Worm (Caenorhabditis elegans) whole organism, L1 larva: ENCODE results near the gene F52H2.5.
A peak's percentile ranks its signal among the peaks of the same experiment; 100 is the strongest.

Experiments
- Y116A8C.19 ChIP-seq: sonication (generic microtip); optimal IDR thresholded peaks from 2 replicates; lab custom pipeline; 2016; ENCODE audit warnings: missing compliant biosample characterization, missing genetic modification characterization, borderline replicate concordance
- aly-2 ChIP-seq: fragments of 150-350 bp; optimal IDR thresholded peaks from 2 replicates; lab custom pipeline; 2014; ENCODE audit warnings: missing biosample characterization, missing genetic modification characterization
- blmp-1 ChIP-seq: fragments of 150-350 bp; optimal IDR thresholded peaks from 2 replicates; lab custom pipeline; 2014; ENCODE audit warnings: missing biosample characterization, missing genetic modification characterization
- ceh-63 ChIP-seq: fragments of 200-800 bp; sonication (Bioruptor generic); optimal IDR thresholded peaks from 2 replicates; lab custom pipeline; 2018; ENCODE audit warnings: mild to moderate bottlenecking, missing genetic modification characterization, missing compliant biosample characterization
- ceh-82 ChIP-seq, 3 experiments: fragments of 150-350 bp in 1 of 3; sonication (generic microtip) in 2 of 3; optimal IDR thresholded peaks; 2 replicates each; lab custom pipeline; 2014 to 2017; ENCODE audit warnings: missing biosample characterization in 3 of 3, missing genetic modification characterization in 3 of 3
- dpl-1 ChIP-seq, 3 experiments: fragments of 150-350 bp in 2 of 3; sonication (generic microtip) in 1 of 3; optimal IDR thresholded peaks; 2 replicates each; lab custom pipeline; 2014 to 2017; ENCODE audit warnings: missing biosample characterization in 3 of 3, missing genetic modification characterization in 3 of 3, missing genetic modification reagents in 3 of 3
- elt-2 ChIP-seq: sonication (generic microtip); optimal IDR thresholded peaks from 2 replicates; lab custom pipeline; 2016; ENCODE audit warnings: missing genetic modification characterization, mild to moderate bottlenecking, inconsistent platforms, missing compliant biosample characterization, missing genetic modification reagents
- elt-3 ChIP-seq, 6 experiments: fragments of 150-350 bp in 1 of 6; sonication (generic microtip); optimal IDR thresholded peaks; 2 replicates each; lab custom pipeline; 2017 to 2018; ENCODE audit warnings: missing biosample characterization in 6 of 6, missing genetic modification characterization in 6 of 6, inconsistent platforms in 1 of 6
- fkh-4 ChIP-seq: sonication (generic microtip); optimal IDR thresholded peaks from 2 replicates; lab custom pipeline; 2016; ENCODE audit warnings: missing compliant biosample characterization, missing genetic modification characterization, borderline replicate concordance
- fos-1 ChIP-seq: fragments of 150-350 bp; optimal IDR thresholded peaks from 2 replicates; lab custom pipeline; 2014; ENCODE audit warnings: missing biosample characterization, missing genetic modification characterization
- hlh-17 ChIP-seq: fragments of 200-800 bp; sonication (Bioruptor generic); optimal IDR thresholded peaks from 2 replicates; lab custom pipeline; 2018; ENCODE audit warnings: missing genetic modification characterization, mild to moderate bottlenecking, missing compliant biosample characterization, moderate library complexity, borderline replicate concordance
- hlh-4 ChIP-seq: sonication (generic microtip); optimal IDR thresholded peaks from 2 replicates; lab custom pipeline; 2016; ENCODE audit warnings: mild to moderate bottlenecking, missing genetic modification characterization, missing compliant biosample characterization
- irx-1 ChIP-seq: sonication (generic microtip); optimal IDR thresholded peaks from 2 replicates; lab custom pipeline; 2016; ENCODE audit warnings: missing genetic modification characterization, missing compliant biosample characterization
- jun-1 ChIP-seq: fragments of 150-350 bp; optimal IDR thresholded peaks from 2 replicates; lab custom pipeline; 2014; ENCODE audit warnings: missing biosample characterization, missing genetic modification reagents, missing genetic modification characterization
- lin-13 ChIP-seq: fragments of 150-350 bp; optimal IDR thresholded peaks from 2 replicates; lab custom pipeline; 2014; ENCODE audit warnings: missing biosample characterization, missing genetic modification reagents, missing genetic modification characterization
- lin-14 ChIP-seq: fragments of 200-800 bp; sonication (Bioruptor generic); optimal IDR thresholded peaks from 2 replicates; lab custom pipeline; 2018; ENCODE audit warnings: mild to moderate bottlenecking, missing genetic modification characterization, moderate library complexity, missing compliant biosample characterization
- lin-15B ChIP-seq: fragments of 150-350 bp; sonication (generic microtip); optimal IDR thresholded peaks from 3 replicates; lab custom pipeline; 2014; ENCODE audit warnings: missing biosample characterization, missing genetic modification characterization
- lin-35 ChIP-seq, 2 experiments: fragments of 150-350 bp; optimal IDR thresholded peaks; 2 replicates each; lab custom pipeline; 2014; ENCODE audit warnings: missing biosample characterization in 2 of 2, missing genetic modification characterization in 2 of 2, missing genetic modification reagents in 2 of 2
- mdl-1 ChIP-seq, 2 experiments: fragments of 150-350 bp; optimal IDR thresholded peaks; 2 replicates each; lab custom pipeline; 2014 to 2017; ENCODE audit warnings: missing biosample characterization in 2 of 2, missing genetic modification characterization in 2 of 2, inconsistent platforms in 1 of 2
- mep-1 ChIP-seq: fragments of 150-350 bp; optimal IDR thresholded peaks from 2 replicates; lab custom pipeline; 2014; ENCODE audit warnings: missing biosample characterization, missing genetic modification characterization
- nhr-19 ChIP-seq: fragments of 200-800 bp; sonication (Bioruptor generic); conservative IDR thresholded peaks from 2 replicates; pipeline ENCODE4 v1.3.6; 2022; ENCODE audit warnings: missing genetic modification characterization, missing compliant biosample characterization
- nhr-20 ChIP-seq: sonication (generic microtip); optimal IDR thresholded peaks from 2 replicates; lab custom pipeline; 2016; ENCODE audit warnings: mild to moderate bottlenecking, missing genetic modification characterization, missing compliant biosample characterization
- nhr-47 ChIP-seq: sonication (generic microtip); optimal IDR thresholded peaks from 2 replicates; lab custom pipeline; 2016; ENCODE audit warnings: mild to moderate bottlenecking, missing genetic modification characterization, moderate library complexity, missing compliant biosample characterization
- nhr-71 ChIP-seq: sonication (generic microtip); optimal IDR thresholded peaks from 2 replicates; lab custom pipeline; 2016; ENCODE audit warnings: mild to moderate bottlenecking, missing genetic modification characterization, moderate library complexity, missing compliant biosample characterization
- nhr-76 ChIP-seq: sonication (generic microtip); optimal IDR thresholded peaks from 2 replicates; lab custom pipeline; 2017; ENCODE audit warnings: missing biosample characterization, missing genetic modification characterization
- nhr-85 ChIP-seq: sonication (generic microtip); peaks from one replicate; lab custom pipeline; 2016; ENCODE audit warnings: missing genetic modification characterization, inconsistent platforms, missing compliant biosample characterization
- nhr-90 ChIP-seq: sonication (generic microtip); optimal IDR thresholded peaks from 2 replicates; lab custom pipeline; 2016; ENCODE audit warnings: mild to moderate bottlenecking, missing genetic modification characterization, missing compliant biosample characterization; ENCODE audit not compliant: poor library complexity
- pag-3 ChIP-seq: sonication (generic microtip); optimal IDR thresholded peaks from 2 replicates; lab custom pipeline; 2017; ENCODE audit warnings: missing genetic modification characterization, mild to moderate bottlenecking, missing compliant biosample characterization, antibody characterized with exemption, borderline replicate concordance; ENCODE audit not compliant: insufficient read depth
- pqm-1 ChIP-seq: sonication (generic microtip); optimal IDR thresholded peaks from 3 replicates; lab custom pipeline; 2017; ENCODE audit warnings: missing biosample characterization, missing genetic modification characterization
- skn-1 ChIP-seq: fragments of 150-350 bp; optimal IDR thresholded peaks from 2 replicates; lab custom pipeline; 2014; ENCODE audit warnings: missing biosample characterization, missing genetic modification characterization
- snu-23 ChIP-seq: sonication (generic microtip); optimal IDR thresholded peaks from 2 replicates; lab custom pipeline; 2016; ENCODE audit warnings: missing genetic modification characterization, missing compliant biosample characterization
- tlp-1 ChIP-seq: fragments of 150-350 bp; optimal IDR thresholded peaks from 2 replicates; lab custom pipeline; 2014; ENCODE audit warnings: missing biosample characterization, missing genetic modification characterization
- unc-130 ChIP-seq: fragments of 150-350 bp; optimal IDR thresholded peaks from 2 replicates; lab custom pipeline; 2017; ENCODE audit warnings: missing biosample characterization, missing genetic modification characterization, inconsistent platforms
- zag-1 ChIP-seq: fragments of 150-350 bp; optimal IDR thresholded peaks from 2 replicates; lab custom pipeline; 2014; ENCODE audit warnings: missing biosample characterization, missing genetic modification characterization
- ztf-11 ChIP-seq, 2 experiments: sonication (generic microtip); optimal IDR thresholded peaks; 2 replicates each; lab custom pipeline; 2016 to 2017; ENCODE audit warnings: missing genetic modification characterization in 2 of 2, missing biosample characterization in 1 of 2, missing compliant biosample characterization in 1 of 2

Gene F52H2.5

ce11 chrX:2572646-2573149, 12.8 kb upstream of the F52H2.5 start, which contains the start of the genes ccd-5 and F52H2.1 (continued):
- TF ChIP-seq skn-1 (peak; percentile 78), ceh-82 (tag; optimal IDR thresholded peaks at IDR 0.05; lab: Kevin White, UChicago) (peak in 1 of 3 experiments; percentile 53)

ce11 chrX:2569040-2569439, 9.2 kb upstream of the F52H2.5 start:
- TF ChIP-seq nhr-20 (tag; lab: Kevin White, UChicago): peak; percentile 62
- TF ChIP-seq tlp-1 (tag; lab: Kevin White, UChicago): no peak
- TF ChIP-seq fkh-4: no peak
- no peak for TF ChIP-seq aly-2
- peak; percentile 15 for TF ChIP-seq snu-23
- peak; percentile 60 for TF ChIP-seq lin-14 (GFP tag; lab: Kevin White, UChicago)
- no peak for TF ChIP-seq nhr-76 (tag; lab: Kevin White, UChicago)
- no peak for TF ChIP-seq dpl-1 (GFP tag; optimal IDR thresholded peaks at IDR 0.05; lab: Kevin White, UChicago)
- peak; percentile 18 for TF ChIP-seq nhr-90 (tag; lab: Kevin White, UChicago)
- TF ChIP-seq pqm-1 (tag; lab: Kevin White, UChicago): peak; percentile 42
- peak; percentile 14 for TF ChIP-seq unc-130 (tag; lab: Kevin White, UChicago)
- peak in 1 of 2 experiments; percentile 30 for TF ChIP-seq lin-35 (GFP tag; optimal IDR thresholded peaks at IDR 0.05; lab: Kevin White, UChicago)
- TF ChIP-seq elt-2 (tag; lab: Kevin White, UChicago): peak; percentile 91
- peak; percentile 35 for TF ChIP-seq nhr-71 (tag; lab: Kevin White, UChicago)
- TF ChIP-seq lin-15B (tag; lab: Kevin White, UChicago): no peak
- peak; percentile 48 for TF ChIP-seq nhr-85 (tag; lab: Kevin White, UChicago)
- TF ChIP-seq nhr-47 (tag; lab: Kevin White, UChicago): no peak
- no peak for TF ChIP-seq hlh-4 (tag; lab: Kevin White, UChicago)
- TF ChIP-seq hlh-17 (GFP tag; lab: Kevin White, UChicago): no peak

DNA sequence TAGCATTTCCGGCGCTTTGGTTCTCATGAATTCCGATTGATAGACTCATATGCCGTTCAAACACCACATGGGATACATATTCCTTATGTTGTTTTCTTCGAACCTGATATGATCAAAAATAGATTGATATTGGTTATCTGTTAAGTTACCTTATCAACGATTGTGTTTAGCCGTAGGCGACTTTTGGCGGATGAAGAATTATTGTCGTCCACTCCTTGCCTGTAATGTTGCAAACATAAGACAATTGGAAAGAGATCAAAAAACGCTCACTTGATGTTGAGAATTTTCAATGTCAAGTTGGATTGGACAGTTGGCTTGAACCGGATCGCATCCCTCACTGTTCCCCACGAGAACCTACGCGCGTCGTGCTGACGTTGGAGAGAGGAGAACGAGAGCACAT, 7.9 kb upstream of the F52H2.5 start:
- TF ChIP-seq fos-1 (no peak), nhr-90 (tag; lab: Kevin White, UChicago) (no peak), snu-23 (peak; percentile 30), ceh-82 (tag; optimal IDR thresholded peaks at IDR 0.05; lab: Kevin White, UChicago) (no peak), Y116A8C.19 (tag; lab: Kevin White, UChicago) (no peak), lin-14 (GFP tag; lab: Kevin White, UChicago) (peak; percentile 63), nhr-20 (tag; lab: Kevin White, UChicago) (peak; percentile 26), nhr-71 (tag; lab: Kevin White, UChicago) (peak; percentile 25), pag-3 (no peak), nhr-85 (tag; lab: Kevin White, UChicago) (no peak), blmp-1 (tag; lab: Kevin White, UChicago) (peak; percentile 28), lin-13 (no peak), ceh-63 (GFP tag; lab: Kevin White, UChicago) (no peak), fkh-4 (no peak), ztf-11 (tag; optimal IDR thresholded peaks at IDR 0.05; lab: Kevin White, UChicago) (no peak), mep-1 (tag; lab: Kevin White, UChicago) (peak; percentile 19), zag-1 (tag; lab: Kevin White, UChicago) (no peak), skn-1 (no peak), elt-3 (tag; optimal IDR thresholded peaks at IDR 0.05; lab: Kevin White, UChicago) (peak in 5 of 6 experiments; percentile 62 to 93 (median 68)), nhr-19 (GFP tag; lab: Robert Waterston, UW) (peak; percentile 53)
- TF ChIP-seq, all 84 proteins: peak for 8

ce11 chrX:2565308-2565773, 5.5 kb upstream of the F52H2.5 start, which contains the start of gene F52H2.15:
F52H2.15 (plus strand) TSS chrX:2565358.
- peak in 1 of 2 experiments; percentile 7 for TF ChIP-seq mdl-1 (tag; optimal IDR thresholded peaks at IDR 0.05; lab: Kevin White, UChicago)
- TF ChIP-seq jun-1: no peak
- no peak for TF ChIP-seq irx-1 (tag; lab: Kevin White, UChicago)
- peak; percentile 63 for TF ChIP-seq lin-14 (GFP tag; lab: Kevin White, UChicago)
- peak; percentile 35 for TF ChIP-seq nhr-85 (tag; lab: Kevin White, UChicago)
- TF ChIP-seq skn-1: peak; percentile 15
- TF ChIP-seq elt-3 (tag; optimal IDR thresholded peaks at IDR 0.05; lab: Kevin White, UChicago): peak in 1 of 6 experiments; percentile 45
- peak; percentile 34 for TF ChIP-seq blmp-1 (tag; lab: Kevin White, UChicago)
- peak; percentile 59 for TF ChIP-seq elt-2 (tag; lab: Kevin White, UChicago)
- TF ChIP-seq lin-35 (GFP tag; optimal IDR thresholded peaks at IDR 0.05; lab: Kevin White, UChicago): peak in 1 of 2 experiments; percentile 13
